Fruit fly (Drosophila melanogaster) whole organism, embryonic: ENCODE data around the gene CG10333.

Experiments
- Ada2b ChIP-seq: fragments of 200-800 bp; sonication (Bioruptor generic); IDR thresholded peaks from 2 replicates; pipeline ENCODE4 v1.3.6; 2022; ENCODE audit warnings: missing biosample characterization, missing genetic modification characterization
- Bgb ChIP-seq: fragments of 200-800 bp; sonication (Bioruptor generic); IDR thresholded peaks from 2 replicates; pipeline ENCODE4 v1.3.6; 2022; ENCODE audit warnings: missing biosample characterization, missing genetic modification characterization; ENCODE audit not compliant: partially characterized antibody
- CG10209 ChIP-seq: fragments of 200-800 bp; sonication (Bioruptor generic); optimal IDR thresholded peaks from 3 replicates; lab custom pipeline; 2017; ENCODE audit warnings: missing biosample characterization, mild to moderate bottlenecking, missing genetic modification characterization, missing genetic modification reagents
- CG10543 ChIP-seq: fragments of 200-800 bp; sonication (Bioruptor generic); optimal IDR thresholded peaks from 3 replicates; lab custom pipeline; 2017; ENCODE audit warnings: missing biosample characterization, mild to moderate bottlenecking, missing genetic modification characterization, moderate library complexity
- CG10565 ChIP-seq: fragments of 200-800 bp; sonication (Bioruptor generic); optimal IDR thresholded peaks from 3 replicates; lab custom pipeline; 2016; ENCODE audit warnings: missing biosample characterization, mild to moderate bottlenecking, missing genetic modification characterization
- CG10959 ChIP-seq: fragments of 200-800 bp; sonication (Bioruptor generic); IDR thresholded peaks from 2 replicates; pipeline ENCODE4 v1.3.6; 2022; ENCODE audit warnings: missing biosample characterization, missing genetic modification characterization
- CG11560 ChIP-seq: fragments of 200-800 bp; sonication (Bioruptor generic); IDR thresholded peaks from 3 replicates; pipeline ENCODE4 v1.3.6; 2022; ENCODE audit warnings: missing biosample characterization, missing genetic modification characterization
- CG12155 ChIP-seq: fragments of 200-800 bp; sonication (Bioruptor generic); optimal IDR thresholded peaks from 3 replicates; lab custom pipeline; 2016; ENCODE audit warnings: missing biosample characterization, missing genetic modification characterization
- CG14050 ChIP-seq: fragments of 200-800 bp; sonication (Bioruptor generic); IDR thresholded peaks from 3 replicates; pipeline ENCODE4 v1.3.6; 2022; ENCODE audit warnings: missing biosample characterization, missing genetic modification characterization
- CG15479 ChIP-seq: fragments of 200-800 bp; sonication (Bioruptor generic); optimal IDR thresholded peaks from 3 replicates; lab custom pipeline; 2019; ENCODE audit warnings: missing biosample characterization, mild to moderate bottlenecking, missing genetic modification characterization, moderate library complexity
- CG1602 ChIP-seq: fragments of 200-800 bp; sonication (Bioruptor generic); optimal IDR thresholded peaks from 3 replicates; lab custom pipeline; 2016; ENCODE audit warnings: missing biosample characterization, missing genetic modification characterization
- CG17359 ChIP-seq: fragments of 200-800 bp; sonication (Bioruptor generic); optimal IDR thresholded peaks from 3 replicates; lab custom pipeline; 2018; ENCODE audit warnings: missing biosample characterization, mild to moderate bottlenecking, missing genetic modification characterization, moderate library complexity
- CG17568 ChIP-seq: fragments of 200-800 bp; sonication (Bioruptor generic); optimal IDR thresholded peaks from 2 replicates; lab custom pipeline; 2018; ENCODE audit warnings: missing biosample characterization, mild to moderate bottlenecking, missing genetic modification characterization, moderate library complexity
- CG2202 ChIP-seq: fragments of 200-800 bp; sonication (Bioruptor generic); optimal IDR thresholded peaks from 2 replicates; lab custom pipeline; 2018; ENCODE audit warnings: missing biosample characterization, mild to moderate bottlenecking, missing genetic modification characterization
- CG30020 ChIP-seq: fragments of 200-800 bp; optimal IDR thresholded peaks from 2 replicates; lab custom pipeline; 2019; ENCODE audit warnings: missing biosample characterization, mild to moderate bottlenecking, missing genetic modification characterization, moderate library complexity
- CG31365 ChIP-seq: fragments of 200-800 bp; sonication (Bioruptor generic); optimal IDR thresholded peaks from 2 replicates; lab custom pipeline; 2018; ENCODE audit warnings: missing biosample characterization, mild to moderate bottlenecking, missing genetic modification characterization
- CG3726 ChIP-seq: fragments of 200-800 bp; sonication (Bioruptor generic); IDR thresholded peaks from 3 replicates; pipeline ENCODE4, ENCODE4 v1.3.6; 2022; ENCODE audit warnings: missing biosample characterization, missing genetic modification characterization
- CG7372 ChIP-seq: fragments of 200-800 bp; sonication (Bioruptor generic); IDR thresholded peaks from 2 replicates; pipeline ENCODE4 v1.3.6; 2022; ENCODE audit warnings: missing biosample characterization, missing genetic modification characterization
- CG8089 ChIP-seq: fragments of 200-800 bp; sonication (Bioruptor generic); optimal IDR thresholded peaks from 3 replicates; lab custom pipeline; 2016; ENCODE audit warnings: missing biosample characterization, missing genetic modification characterization
- CG9727 ChIP-seq: fragments of 200-800 bp; sonication (Bioruptor generic); optimal IDR thresholded peaks from 3 replicates; lab custom pipeline; 2017; ENCODE audit warnings: missing biosample characterization, mild to moderate bottlenecking, missing genetic modification characterization
- CG9876 ChIP-seq: fragments of 200-800 bp; sonication (Bioruptor generic); optimal IDR thresholded peaks from 2 replicates; lab custom pipeline; 2016; ENCODE audit warnings: missing biosample characterization, missing genetic modification characterization
- CTCF ChIP-seq: fragments of 200-800 bp; sonication (Bioruptor generic); optimal IDR thresholded peaks from 2 replicates; lab custom pipeline; 2017; ENCODE audit warnings: missing biosample characterization, mild to moderate bottlenecking, missing genetic modification characterization, moderate library complexity
- D ChIP-seq, 2 experiments: fragments of 200-800 bp in 1 of 2; fragments of >200 bp in 1 of 2; sonication (Bioruptor generic) in 1 of 2; optimal IDR thresholded peaks; 2 replicates in 1 of 2; 3 replicates in 1 of 2; lab custom pipeline; 2017; ENCODE audit warnings: mild to moderate bottlenecking in 1 of 2, missing biosample characterization in 1 of 2, missing genetic modification characterization in 1 of 2, missing genetic modification reagents in 1 of 2
- H2.0 ChIP-seq: fragments of 200-800 bp; sonication (Bioruptor generic); IDR thresholded peaks from 2 replicates; pipeline ENCODE4 v1.3.6; 2022; ENCODE audit warnings: missing biosample characterization, missing genetic modification characterization
- MTF-1 ChIP-seq: fragments of 200-800 bp; sonication (Bioruptor generic); optimal IDR thresholded peaks from 2 replicates; lab custom pipeline; 2018; ENCODE audit warnings: missing biosample characterization, mild to moderate bottlenecking, missing genetic modification characterization, borderline replicate concordance
- Neu2 ChIP-seq: fragments of 200-800 bp; sonication (Bioruptor generic); optimal IDR thresholded peaks from 3 replicates; lab custom pipeline; 2016; ENCODE audit warnings: missing biosample characterization, missing genetic modification characterization, borderline replicate concordance
- Nf-YB ChIP-seq: fragments of 200-800 bp; sonication (Bioruptor generic); optimal IDR thresholded peaks from 3 replicates; lab custom pipeline; 2019; ENCODE audit warnings: missing biosample characterization, mild to moderate bottlenecking, missing genetic modification characterization, moderate library complexity
- Oaz ChIP-seq: fragments of 200-800 bp; sonication (Bioruptor generic); IDR thresholded peaks from 2 replicates; pipeline ENCODE4 v1.3.6; 2022; ENCODE audit warnings: missing biosample characterization, missing genetic modification characterization
- YL-1 ChIP-seq: fragments of 200-800 bp; sonication (Bioruptor generic); optimal IDR thresholded peaks from 3 replicates; lab custom pipeline; 2017; ENCODE audit warnings: missing biosample characterization, mild to moderate bottlenecking, missing genetic modification characterization
- al ChIP-seq: fragments of 200-800 bp; sonication (Bioruptor generic); IDR thresholded peaks from 2 replicates; pipeline ENCODE4 v1.3.6; 2022; ENCODE audit warnings: missing biosample characterization, missing genetic modification characterization
- aop ChIP-seq: fragments of 200-800 bp; sonication (Bioruptor generic); IDR thresholded peaks from 2 replicates; pipeline ENCODE4 v1.3.6; 2022; ENCODE audit warnings: missing biosample characterization, missing genetic modification characterization
- ap ChIP-seq: fragments of 200-800 bp; sonication (Bioruptor generic); IDR thresholded peaks from 2 replicates; pipeline ENCODE4 v1.3.6; 2022; ENCODE audit warnings: missing biosample characterization, missing genetic modification characterization
- ara ChIP-seq: fragments of 200-800 bp; sonication (Bioruptor generic); IDR thresholded peaks from 2 replicates; pipeline ENCODE4 v1.3.6; 2022; ENCODE audit warnings: missing biosample characterization, missing genetic modification characterization
- chn ChIP-seq: fragments of 200-800 bp; sonication (Bioruptor generic); optimal IDR thresholded peaks from 2 replicates; lab custom pipeline; 2016; ENCODE audit warnings: missing biosample characterization, missing genetic modification characterization
- ems ChIP-seq: fragments of 200-800 bp; sonication (Bioruptor generic); optimal IDR thresholded peaks from 3 replicates; lab custom pipeline; 2016; ENCODE audit warnings: missing biosample characterization, missing genetic modification characterization
- eyg ChIP-seq: fragments of 200-800 bp; sonication (Bioruptor generic); optimal IDR thresholded peaks from 3 replicates; lab custom pipeline; 2016; ENCODE audit warnings: missing biosample characterization, missing genetic modification characterization
- gfzf ChIP-seq: fragments of 200-800 bp; sonication (Bioruptor generic); optimal IDR thresholded peaks from 2 replicates; lab custom pipeline; 2016; ENCODE audit warnings: missing biosample characterization, mild to moderate bottlenecking, missing genetic modification characterization, moderate library complexity
- gro ChIP-seq: fragments of 200-800 bp; sonication (Bioruptor generic); optimal IDR thresholded peaks from 2 replicates; lab custom pipeline; 2016; ENCODE audit warnings: missing biosample characterization, missing genetic modification characterization
- ham ChIP-seq: fragments of 200-800 bp; sonication (Bioruptor generic); IDR thresholded peaks from 2 replicates; pipeline ENCODE4 v1.3.6; 2022; ENCODE audit warnings: missing biosample characterization, missing genetic modification characterization
- hkb ChIP-seq, 2 experiments: fragments of 200-800 bp in 1 of 2; fragments of >200 bp in 1 of 2; sonication (Bioruptor generic) in 1 of 2; IDR thresholded peaks in 1 of 2; optimal IDR thresholded peaks in 1 of 2; 2 replicates each; pipeline versions ENCODE4 v1.3.6 to Lab custom; 2017 to 2022; ENCODE audit warnings: missing biosample characterization in 1 of 2, missing genetic modification characterization in 1 of 2
- ind ChIP-seq: fragments of 200-800 bp; sonication (Bioruptor generic); optimal IDR thresholded peaks from 3 replicates; lab custom pipeline; 2016; ENCODE audit warnings: missing biosample characterization, missing genetic modification characterization
- inv ChIP-seq: fragments of 200-800 bp; sonication (Bioruptor generic); IDR thresholded peaks from 2 replicates; pipeline ENCODE4 v1.3.6; 2022; ENCODE audit warnings: missing biosample characterization, missing genetic modification characterization; ENCODE audit not compliant: partially characterized antibody
- lilli ChIP-seq: fragments of 200-800 bp; sonication (Bioruptor generic); optimal IDR thresholded peaks from 3 replicates; lab custom pipeline; 2016; ENCODE audit warnings: missing biosample characterization, missing genetic modification characterization
- p53 ChIP-seq: fragments of 200-800 bp; sonication (Bioruptor generic); optimal IDR thresholded peaks from 2 replicates; lab custom pipeline; 2016; ENCODE audit warnings: missing biosample characterization, missing genetic modification characterization
- phol ChIP-seq: fragments of 200-800 bp; sonication (Bioruptor generic); optimal IDR thresholded peaks from 3 replicates; lab custom pipeline; 2018; ENCODE audit warnings: missing biosample characterization, mild to moderate bottlenecking, missing genetic modification characterization, moderate library complexity
- repo ChIP-seq: fragments of 200-800 bp; sonication (Bioruptor generic); optimal IDR thresholded peaks from 2 replicates; lab custom pipeline; 2016; ENCODE audit warnings: missing biosample characterization, missing genetic modification characterization
- sima ChIP-seq: fragments of 200-800 bp; sonication (Bioruptor generic); optimal IDR thresholded peaks from 2 replicates; lab custom pipeline; 2016; ENCODE audit warnings: missing biosample characterization, missing genetic modification characterization
- tgo ChIP-seq: fragments of 200-800 bp; sonication (Bioruptor generic); IDR thresholded peaks from 3 replicates; pipeline ENCODE4 v1.3.6; 2022; ENCODE audit warnings: missing biosample characterization, missing genetic modification characterization
- toy ChIP-seq: fragments of 200-800 bp; sonication (Bioruptor generic); IDR thresholded peaks from 2 replicates; pipeline ENCODE4 v1.3.6; 2022; ENCODE audit warnings: missing biosample characterization, missing genetic modification characterization
- vvl ChIP-seq: fragments of 200-800 bp; sonication (Bioruptor generic); IDR thresholded peaks from 2 replicates; pipeline ENCODE4 v1.3.6; 2022; ENCODE audit warnings: missing biosample characterization, missing genetic modification characterization

CG10333 gene

DNA sequence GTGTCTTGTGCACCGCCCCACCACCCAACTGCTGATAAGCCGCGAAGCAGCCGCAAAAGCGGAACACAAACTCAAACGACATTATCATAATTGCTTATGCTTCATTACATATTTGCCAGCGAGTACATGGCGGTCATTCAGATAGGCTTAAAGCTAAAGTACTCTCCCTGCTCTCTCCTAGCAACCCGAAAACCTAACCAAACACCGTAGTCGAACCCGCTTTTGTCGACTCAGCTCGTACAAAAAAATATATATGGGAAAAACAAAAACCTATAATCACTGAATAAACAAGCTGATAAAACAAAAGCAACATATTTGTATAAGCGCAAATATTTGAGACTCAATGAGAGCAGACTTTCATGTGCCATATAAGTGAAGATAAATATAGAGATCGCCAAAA, 20.4 kb downstream of the CG10333 start (continued):
- TF ChIP-seq CG9876 (GFP tag; lab: Kevin White, UChicago): peak; percentile 52
- no peak for TF ChIP-seq CG7372
- peak; percentile 12; the same call in 1 of the 2 replicates for TF ChIP-seq Ada2b (GFP tag; lab: Robert Waterston, UW)
- TF ChIP-seq Bgb (GFP tag; lab: Robert Waterston, UW): no peak
- TF ChIP-seq CG12155 (GFP tag; lab: Kevin White, UChicago): peak; percentile 57
- peak; percentile 92 for TF ChIP-seq CG10209 (GFP tag; lab: Kevin White, UChicago)
- TF ChIP-seq Oaz: no peak
- TF ChIP-seq sima: peak; percentile 54
- no peak for TF ChIP-seq CG11560
- peak; percentile 65 for TF ChIP-seq CG31365 (tag; lab: Kevin White, UChicago)
- peak; percentile 85 for TF ChIP-seq CG17359
- peak; percentile 69 for TF ChIP-seq lilli
- TF ChIP-seq hkb (optimal IDR thresholded peaks at IDR 0.05; lab: Kevin White, UChicago): no peak
- peak; percentile 79 for TF ChIP-seq hkb (GFP tag; IDR thresholded peaks at IDR 0.05; lab: Robert Waterston, UW)
- TF ChIP-seq eyg (GFP tag; lab: Kevin White, UChicago): peak; percentile 90
- TF ChIP-seq p53 (GFP tag; lab: Kevin White, UChicago): peak; percentile 61
- TF ChIP-seq tgo (GFP tag; lab: Robert Waterston, UW): peak; percentile 34; the same call in 2 of the 3 replicates
- 0 out of 2 replicates have a peak, but pooled peaks have one; percentile 45 for TF ChIP-seq CG10959
- peak; percentile 17; the same call in 1 of the 3 replicates for TF ChIP-seq CG14050
- TF ChIP-seq ems (GFP tag; lab: Kevin White, UChicago): peak; percentile 50
- 0 out of 2 replicates have a peak, but pooled peaks have one; percentile 10 for TF ChIP-seq al (GFP tag; lab: Robert Waterston, UW)
- TF ChIP-seq CG17568 (GFP tag; lab: Kevin White, UChicago): peak; percentile 95
- peak; percentile 54; the same call in 1 of the 2 replicates for TF ChIP-seq ara
- peak; percentile 6 for TF ChIP-seq gfzf (GFP tag; lab: Kevin White, UChicago)
- peak; percentile 74 for TF ChIP-seq MTF-1 (GFP tag; lab: Kevin White, UChicago)
- peak; percentile 89 for TF ChIP-seq CG10543 (GFP tag; lab: Kevin White, UChicago)
- TF ChIP-seq CG1602 (GFP tag; lab: Kevin White, UChicago): peak; percentile 70
- peak; percentile 51; the same call in 1 of the 2 replicates for TF ChIP-seq ap
- 0 out of 3 replicates have a peak, but pooled peaks have one; percentile 50 for TF ChIP-seq CG3726 (GFP tag; lab: Robert Waterston, UW)
- TF ChIP-seq repo: peak; percentile 76
- TF ChIP-seq CG10565 (GFP tag; lab: Kevin White, UChicago): no peak
- TF ChIP-seq vvl (GFP tag; lab: Robert Waterston, UW): peak; percentile 48
- peak; percentile 91 for TF ChIP-seq CG2202 (tag; lab: Kevin White, UChicago)
- peak; percentile 53 for TF ChIP-seq CTCF (GFP tag; lab: Kevin White, UChicago)
- TF ChIP-seq phol (tag; lab: Kevin White, UChicago): no peak
- peak; percentile 75 for TF ChIP-seq YL-1 (GFP tag; lab: Kevin White, UChicago)
- no peak for TF ChIP-seq CG30020 (tag; lab: Kevin White, UChicago)
- TF ChIP-seq Nf-YB (GFP tag; lab: Kevin White, UChicago): peak; percentile 74
- TF ChIP-seq gro: peak; percentile 89
- TF ChIP-seq inv (GFP tag; lab: Robert Waterston, UW): no peak
- TF ChIP-seq chn (GFP tag; lab: Kevin White, UChicago): peak; percentile 33
- no peak for TF ChIP-seq aop
- TF ChIP-seq H2.0 (GFP tag; lab: Robert Waterston, UW): peak; percentile 57
- peak; percentile 86 for TF ChIP-seq CG8089 (GFP tag; lab: Kevin White, UChicago)
- TF ChIP-seq ind: peak; percentile 11
- TF ChIP-seq Neu2: no peak
- peak; percentile 31; the same call in 1 of the 2 replicates for TF ChIP-seq ham (GFP tag; lab: Robert Waterston, UW)
- peak; percentile 91 for TF ChIP-seq CG9727 (GFP tag; lab: Kevin White, UChicago)
- no peak for TF ChIP-seq D (optimal IDR thresholded peaks at IDR 0.05; lab: Kevin White, UChicago)
- peak; percentile 64 for TF ChIP-seq D (GFP tag; optimal IDR thresholded peaks at IDR 0.05; lab: Kevin White, UChicago)
- peak; percentile 78 for TF ChIP-seq CG15479 (GFP tag; lab: Kevin White, UChicago)
- TF ChIP-seq toy (GFP tag; lab: Robert Waterston, UW): 0 out of 2 replicates have a peak, but pooled peaks have one; percentile 26
